Fruit fly (Drosophila melanogaster): Measurements from ENCODE around the gene Culd.

dm6 chr3L:8331414-8331813, 24.7 kb downstream of the Culd start:
- TF ChIP-seq Dll (optimal IDR thresholded peaks at IDR 0.05) (no peak), CG8478 (optimal IDR thresholded peaks at IDR 0.05) (no peak), pan (optimal IDR thresholded peaks at IDR 0.05) (no peak), usp (GFP tag; optimal IDR thresholded peaks at IDR 0.05) (no peak), psq (optimal IDR thresholded peaks at IDR 0.05) (no peak)

Measured in whole organism.